Fruit fly (Drosophila melanogaster): ENCODE data around the gene CG32856.

The CG32856 gene

dm6 chr3R:16011698-16012332 lies 46.7 kb upstream of the CG32856 start (continued):
- no peak for TF ChIP-seq pb (GFP tag; optimal IDR thresholded peaks at IDR 0.05)
- no peak for TF ChIP-seq ems (GFP tag; optimal IDR thresholded peaks at IDR 0.05)
- no peak for TF ChIP-seq Usf (GFP tag; optimal IDR thresholded peaks at IDR 0.05)
- TF ChIP-seq Atf6 (GFP tag; IDR thresholded peaks at IDR 0.05): no peak
- TF ChIP-seq Hmx (GFP tag; optimal IDR thresholded peaks at IDR 0.05): no peak
- TF ChIP-seq CG15269 (tag; optimal IDR thresholded peaks at IDR 0.05): peak; percentile 13
- TF ChIP-seq Meics (GFP tag; optimal IDR thresholded peaks at IDR 0.05): peak; percentile 20
- no peak for TF ChIP-seq CG5953 (GFP tag; IDR thresholded peaks at IDR 0.05)
- peak; percentile 7 for TF ChIP-seq CG17385 (GFP tag; optimal IDR thresholded peaks at IDR 0.05)
- no peak for TF ChIP-seq CG9876 (GFP tag; optimal IDR thresholded peaks at IDR 0.05)
- TF ChIP-seq CTCF (GFP tag; optimal IDR thresholded peaks at IDR 0.05): no peak
- peak; percentile 4 for TF ChIP-seq CG1233 (GFP tag; optimal IDR thresholded peaks at IDR 0.05)
- peak; percentile 23 for TF ChIP-seq ATbp (GFP tag; optimal IDR thresholded peaks at IDR 0.05)
- TF ChIP-seq Atf-2 (GFP tag; optimal IDR thresholded peaks at IDR 0.05): no peak
- TF ChIP-seq pum (GFP tag; optimal IDR thresholded peaks at IDR 0.05): no peak
- TF ChIP-seq CG31365 (tag; optimal IDR thresholded peaks at IDR 0.05): peak; percentile 5
- TF ChIP-seq CG14050 (GFP tag; IDR thresholded peaks at IDR 0.05): 0 out of 3 replicates have a peak, but pooled peaks have one; percentile 24
- TF ChIP-seq CG13296 (GFP tag; optimal IDR thresholded peaks at IDR 0.05): peak; percentile 61
- TF ChIP-seq CG1647 (GFP tag; optimal IDR thresholded peaks at IDR 0.05): no peak
- TF ChIP-seq CG18262 (tag; optimal IDR thresholded peaks at IDR 0.05): peak; percentile 0
- no peak for TF ChIP-seq Side (GFP tag; optimal IDR thresholded peaks at IDR 0.05)
- TF ChIP-seq Hand (GFP tag; optimal IDR thresholded peaks at IDR 0.05): no peak
- TF ChIP-seq B-H2 (GFP tag; optimal IDR thresholded peaks at IDR 0.05): no peak
- no peak for TF ChIP-seq CG13775 (GFP tag; optimal IDR thresholded peaks at IDR 0.05)
- no peak for TF ChIP-seq repo (GFP tag; optimal IDR thresholded peaks at IDR 0.05)
- TF ChIP-seq vnd (GFP tag; IDR thresholded peaks at IDR 0.05; ENCODE audit: partially characterized antibody): no peak
- TF ChIP-seq Nf-YC (tag; optimal IDR thresholded peaks at IDR 0.05): peak; percentile 91
- TF ChIP-seq sima (GFP tag; optimal IDR thresholded peaks at IDR 0.05): no peak
- TF ChIP-seq CG33557 (GFP tag; optimal IDR thresholded peaks at IDR 0.05): no peak
- TF ChIP-seq cg (GFP tag; optimal IDR thresholded peaks at IDR 0.05): peak; percentile 83
- no peak for TF ChIP-seq Ssrp (tag; optimal IDR thresholded peaks at IDR 0.05)
- no peak for TF ChIP-seq Poxn (GFP tag; IDR thresholded peaks at IDR 0.05)
- TF ChIP-seq z (GFP tag; IDR thresholded peaks at IDR 0.05): no peak
- no peak for TF ChIP-seq phol (tag; optimal IDR thresholded peaks at IDR 0.05)
- TF ChIP-seq ato (GFP tag; IDR thresholded peaks at IDR 0.05; ENCODE audit: partially characterized antibody): no peak
- no peak for TF ChIP-seq esg (GFP tag; conservative IDR thresholded peaks at IDR 0.05)
- TF ChIP-seq dmrt99B (tag; optimal IDR thresholded peaks at IDR 0.05): peak; percentile 35
- peak; percentile 16 for TF ChIP-seq CG7839 (tag; optimal IDR thresholded peaks at IDR 0.05)
- 0 out of 3 replicates have a peak, but pooled peaks have one; percentile 23 for TF ChIP-seq CG14860 (GFP tag; IDR thresholded peaks at IDR 0.05; ENCODE audit: partially characterized antibody)
- no peak for TF ChIP-seq fd102C (GFP tag; optimal IDR thresholded peaks at IDR 0.05)
- peak; percentile 16 for TF ChIP-seq CG7987 (GFP tag; optimal IDR thresholded peaks at IDR 0.05)
- peak; percentile 74 for TF ChIP-seq CG8478 (optimal IDR thresholded peaks at IDR 0.05)
- peak; percentile 54 for TF ChIP-seq CG12071 (GFP tag; optimal IDR thresholded peaks at IDR 0.05)
- no peak for TF ChIP-seq pzg (GFP tag; optimal IDR thresholded peaks at IDR 0.05)
- TF ChIP-seq CG6765 (GFP tag; optimal IDR thresholded peaks at IDR 0.05): no peak
- no peak for TF ChIP-seq Dek (tag; optimal IDR thresholded peaks at IDR 0.05)
- peak; percentile 11 for TF ChIP-seq CrebB (tag; optimal IDR thresholded peaks at IDR 0.05)
- no peak for TF ChIP-seq CG4424 (GFP tag; optimal IDR thresholded peaks at IDR 0.05)
- TF ChIP-seq Abd-B (GFP tag; optimal IDR thresholded peaks at IDR 0.05): no peak
- no peak for TF ChIP-seq Ptx1 (GFP tag; IDR thresholded peaks at IDR 0.05)
- peak; percentile 20 for TF ChIP-seq CG4328 (GFP tag; optimal IDR thresholded peaks at IDR 0.05)

All from whole organism, embryonic.